Fruit fly (Drosophila melanogaster) whole organism, embryonic: ENCODE results near the gene nAChRalpha6.
A peak's percentile ranks its signal among the peaks of the same experiment; 100 is the strongest.

Source experiments
- Antp ChIP-seq: fragments of 200-800 bp; sonication (Bioruptor generic); optimal IDR thresholded peaks from 3 replicates; lab custom pipeline; 2016; ENCODE audit warnings: missing biosample characterization, missing genetic modification characterization
- Asciz ChIP-seq: fragments of 200-800 bp; sonication (Bioruptor generic); optimal IDR thresholded peaks from 2 replicates; lab custom pipeline; 2017; ENCODE audit warnings: missing biosample characterization, mild to moderate bottlenecking, missing genetic modification characterization, missing genetic modification reagents
- BtbVII ChIP-seq: fragments of 200-800 bp; sonication (Bioruptor generic); optimal IDR thresholded peaks from 3 replicates; lab custom pipeline; 2017; ENCODE audit warnings: missing biosample characterization, mild to moderate bottlenecking, missing genetic modification characterization
- CG1233 ChIP-seq: fragments of 200-800 bp; sonication (Bioruptor generic); optimal IDR thresholded peaks from 4 replicates; lab custom pipeline; 2018; ENCODE audit warnings: missing biosample characterization, mild to moderate bottlenecking, missing genetic modification characterization
- CG12659 ChIP-seq: fragments of 200-800 bp; sonication (Bioruptor generic); optimal IDR thresholded peaks from 3 replicates; lab custom pipeline; 2017; ENCODE audit warnings: mild to moderate bottlenecking, missing biosample characterization, missing genetic modification reagents, missing genetic modification characterization
- CG14014 ChIP-seq: fragments of 200-800 bp; sonication (Bioruptor generic); IDR thresholded peaks from 2 replicates; pipeline ENCODE4 v1.3.6; 2022; ENCODE audit warnings: missing biosample characterization, missing genetic modification characterization
- CG15269 ChIP-seq: fragments of 200-800 bp; sonication (Bioruptor generic); optimal IDR thresholded peaks from 2 replicates; lab custom pipeline; 2018; ENCODE audit warnings: missing biosample characterization, mild to moderate bottlenecking, missing genetic modification characterization, moderate library complexity
- CG16813 ChIP-seq: fragments of 200-800 bp; sonication (Bioruptor generic); IDR thresholded peaks from 3 replicates; pipeline ENCODE4 v1.3.6; 2022; ENCODE audit warnings: missing biosample characterization, missing genetic modification characterization; ENCODE audit not compliant: partially characterized antibody
- CG2199 ChIP-seq: fragments of 200-800 bp; sonication (Bioruptor generic); IDR thresholded peaks from 3 replicates; pipeline ENCODE4 v1.3.6; 2022; ENCODE audit warnings: missing biosample characterization, missing genetic modification characterization
- CG2202 ChIP-seq: fragments of 200-800 bp; sonication (Bioruptor generic); optimal IDR thresholded peaks from 2 replicates; lab custom pipeline; 2018; ENCODE audit warnings: missing biosample characterization, mild to moderate bottlenecking, missing genetic modification characterization
- CG2678 ChIP-seq: fragments of 200-800 bp; sonication (Bioruptor generic); optimal IDR thresholded peaks from 3 replicates; lab custom pipeline; 2019; ENCODE audit warnings: missing biosample characterization, mild to moderate bottlenecking, missing genetic modification characterization, moderate library complexity
- CG30020 ChIP-seq: fragments of 200-800 bp; optimal IDR thresholded peaks from 2 replicates; lab custom pipeline; 2019; ENCODE audit warnings: missing biosample characterization, mild to moderate bottlenecking, missing genetic modification characterization, moderate library complexity
- CG3163 ChIP-seq: fragments of 200-800 bp; sonication (Bioruptor generic); optimal IDR thresholded peaks from 3 replicates; lab custom pipeline; 2016; ENCODE audit warnings: missing biosample characterization, missing genetic modification characterization
- CG3281 ChIP-seq: fragments of 200-800 bp; sonication (Bioruptor generic); optimal IDR thresholded peaks from 3 replicates; lab custom pipeline; 2017; ENCODE audit warnings: missing biosample characterization, mild to moderate bottlenecking, missing genetic modification characterization
- CG3726 ChIP-seq: fragments of 200-800 bp; sonication (Bioruptor generic); IDR thresholded peaks from 3 replicates; pipeline ENCODE4, ENCODE4 v1.3.6; 2022; ENCODE audit warnings: missing biosample characterization, missing genetic modification characterization
- CG3995 ChIP-seq: fragments of 200-800 bp; sonication (Bioruptor generic); optimal IDR thresholded peaks from 3 replicates; lab custom pipeline; 2016; ENCODE audit warnings: missing biosample characterization, missing genetic modification characterization
- CG6813 ChIP-seq: fragments of 200-800 bp; sonication (Bioruptor generic); optimal IDR thresholded peaks from 2 replicates; lab custom pipeline; 2017; ENCODE audit warnings: missing biosample characterization, missing genetic modification characterization, mild to moderate bottlenecking, moderate library complexity, missing genetic modification reagents
- CG7372 ChIP-seq: fragments of 200-800 bp; sonication (Bioruptor generic); IDR thresholded peaks from 2 replicates; pipeline ENCODE4 v1.3.6; 2022; ENCODE audit warnings: missing biosample characterization, missing genetic modification characterization
- CG7556 ChIP-seq: fragments of 200-800 bp; sonication (Bioruptor generic); optimal IDR thresholded peaks from 2 replicates; lab custom pipeline; 2017; ENCODE audit warnings: missing biosample characterization, mild to moderate bottlenecking, missing genetic modification characterization
- CG7786 ChIP-seq: fragments of 200-800 bp; sonication (Bioruptor generic); optimal IDR thresholded peaks from 2 replicates; lab custom pipeline; 2016; ENCODE audit warnings: missing biosample characterization, missing genetic modification characterization
- CG8924 ChIP-seq: fragments of 200-800 bp; optimal IDR thresholded peaks from 3 replicates; lab custom pipeline; 2019; ENCODE audit warnings: missing biosample characterization, mild to moderate bottlenecking, missing genetic modification characterization, moderate library complexity
- E2f1 ChIP-seq: fragments of 200-800 bp; sonication (Bioruptor generic); IDR thresholded peaks from 2 replicates; pipeline ENCODE4 v1.3.6; 2022; ENCODE audit warnings: missing biosample characterization, missing genetic modification characterization
- E2f2 ChIP-seq: fragments of 200-800 bp; sonication (Bioruptor generic); IDR thresholded peaks from 2 replicates; pipeline ENCODE4 v1.3.6; 2022; ENCODE audit warnings: missing biosample characterization, missing genetic modification characterization
- Ets65A ChIP-seq: fragments of 200-800 bp; sonication (Bioruptor generic); peaks from one replicate; lab custom pipeline; 2016; ENCODE audit warnings: missing biosample characterization, missing genetic modification characterization
- Fer3 ChIP-seq: fragments of 200-800 bp; sonication (Bioruptor generic); optimal IDR thresholded peaks from 2 replicates; lab custom pipeline; 2018; ENCODE audit warnings: missing biosample characterization, mild to moderate bottlenecking, missing genetic modification characterization, moderate library complexity
- Hmx ChIP-seq: fragments of 200-800 bp; sonication (Bioruptor generic); optimal IDR thresholded peaks from 2 replicates; lab custom pipeline; 2016; ENCODE audit warnings: missing biosample characterization, missing genetic modification characterization
- NC2β ChIP-seq: fragments of 200-800 bp; sonication (Bioruptor generic); optimal IDR thresholded peaks from 2 replicates; lab custom pipeline; 2016; ENCODE audit warnings: missing biosample characterization, missing genetic modification characterization
- Neu2 ChIP-seq: fragments of 200-800 bp; sonication (Bioruptor generic); optimal IDR thresholded peaks from 3 replicates; lab custom pipeline; 2016; ENCODE audit warnings: missing biosample characterization, missing genetic modification characterization, borderline replicate concordance
- Ssrp ChIP-seq: fragments of 200-800 bp; sonication (Bioruptor generic); optimal IDR thresholded peaks from 2 replicates; lab custom pipeline; 2018; ENCODE audit warnings: missing biosample characterization, mild to moderate bottlenecking, missing genetic modification characterization, moderate library complexity
- TFAM ChIP-seq: fragments of 200-800 bp; sonication (Bioruptor generic); optimal IDR thresholded peaks from 2 replicates; lab custom pipeline; 2017; ENCODE audit warnings: missing biosample characterization, missing genetic modification characterization, inconsistent platforms
- al ChIP-seq: fragments of 200-800 bp; sonication (Bioruptor generic); IDR thresholded peaks from 2 replicates; pipeline ENCODE4 v1.3.6; 2022; ENCODE audit warnings: missing biosample characterization, missing genetic modification characterization
- ara ChIP-seq: fragments of 200-800 bp; sonication (Bioruptor generic); IDR thresholded peaks from 2 replicates; pipeline ENCODE4 v1.3.6; 2022; ENCODE audit warnings: missing biosample characterization, missing genetic modification characterization
- bowl ChIP-seq: fragments of 200-800 bp; sonication (Bioruptor generic); IDR thresholded peaks from 2 replicates; pipeline ENCODE4 v1.3.6; 2022; ENCODE audit warnings: missing biosample characterization, missing genetic modification characterization
- chinmo ChIP-seq: fragments of 200-800 bp; sonication (Bioruptor generic); IDR thresholded peaks from 4 replicates; pipeline ENCODE4 v1.3.6; 2022; ENCODE audit warnings: missing biosample characterization, missing genetic modification characterization; ENCODE audit not compliant: partially characterized antibody
- chm ChIP-seq: fragments of 200-800 bp; sonication (Bioruptor generic); IDR thresholded peaks from 2 replicates; pipeline ENCODE4 v1.3.6; 2022; ENCODE audit warnings: missing biosample characterization, missing genetic modification characterization
- dimm ChIP-seq: fragments of 200-800 bp; sonication (Bioruptor generic); IDR thresholded peaks from 2 replicates; pipeline ENCODE4 v1.3.6; 2022; ENCODE audit warnings: missing biosample characterization, missing genetic modification characterization
- dmrt11E ChIP-seq: fragments of 200-800 bp; sonication (Bioruptor generic); optimal IDR thresholded peaks from 3 replicates; lab custom pipeline; 2018; ENCODE audit warnings: missing biosample characterization, mild to moderate bottlenecking, missing genetic modification characterization, moderate library complexity
- emc ChIP-seq: fragments of 200-800 bp; sonication (Bioruptor generic); optimal IDR thresholded peaks from 2 replicates; lab custom pipeline; 2016; ENCODE audit warnings: missing biosample characterization, missing genetic modification characterization
- h ChIP-seq: fragments of >200 bp; optimal IDR thresholded peaks from 2 replicates; lab custom pipeline; 2017
- ham ChIP-seq: fragments of 200-800 bp; sonication (Bioruptor generic); IDR thresholded peaks from 2 replicates; pipeline ENCODE4 v1.3.6; 2022; ENCODE audit warnings: missing biosample characterization, missing genetic modification characterization
- kah ChIP-seq: fragments of 200-800 bp; sonication (Bioruptor generic); optimal IDR thresholded peaks from 2 replicates; lab custom pipeline; 2018; ENCODE audit warnings: missing biosample characterization, mild to moderate bottlenecking, missing genetic modification characterization
- ken ChIP-seq: fragments of 200-800 bp; sonication (Bioruptor generic); IDR thresholded peaks from 3 replicates; pipeline ENCODE4 v1.3.6; 2022; ENCODE audit warnings: missing biosample characterization, missing genetic modification characterization
- kni ChIP-seq: fragments of 200-800 bp; sonication (Bioruptor generic); optimal IDR thresholded peaks from 3 replicates; lab custom pipeline; 2017; ENCODE audit warnings: mild to moderate bottlenecking, missing biosample characterization, missing genetic modification reagents, missing genetic modification characterization
- knrl ChIP-seq: fragments of 200-800 bp; sonication (Bioruptor generic); IDR thresholded peaks from 3 replicates; pipeline ENCODE4 v1.3.6; 2022; ENCODE audit warnings: missing biosample characterization, missing genetic modification characterization; ENCODE audit not compliant: partially characterized antibody
- sens-2 ChIP-seq: fragments of 200-800 bp; sonication (Bioruptor generic); IDR thresholded peaks from 2 replicates; pipeline ENCODE4 v1.3.6; 2022; ENCODE audit warnings: missing biosample characterization, missing genetic modification characterization
- sima ChIP-seq: fragments of 200-800 bp; sonication (Bioruptor generic); optimal IDR thresholded peaks from 2 replicates; lab custom pipeline; 2016; ENCODE audit warnings: missing biosample characterization, missing genetic modification characterization
- sisA ChIP-seq: fragments of 200-800 bp; sonication (Bioruptor generic); IDR thresholded peaks from 2 replicates; pipeline ENCODE4 v1.3.6; 2022; ENCODE audit warnings: missing biosample characterization, missing genetic modification characterization
- sob ChIP-seq: fragments of 200-800 bp; sonication (Bioruptor generic); IDR thresholded peaks from 2 replicates; pipeline ENCODE4 v1.3.6; 2022; ENCODE audit warnings: missing biosample characterization, missing genetic modification characterization
- sr ChIP-seq: fragments of 200-800 bp; sonication (Bioruptor generic); IDR thresholded peaks from 3 replicates; pipeline ENCODE4 v1.3.6; 2022; ENCODE audit warnings: missing biosample characterization, missing genetic modification characterization
- stwl ChIP-seq: fragments of 200-800 bp; sonication (Bioruptor generic); optimal IDR thresholded peaks from 3 replicates; lab custom pipeline; 2018; ENCODE audit warnings: missing biosample characterization, mild to moderate bottlenecking, missing genetic modification characterization, moderate library complexity
- tup ChIP-seq: fragments of 200-800 bp; sonication (Bioruptor generic); optimal IDR thresholded peaks from 2 replicates; lab custom pipeline; 2016; ENCODE audit warnings: missing biosample characterization, mild to moderate bottlenecking, missing genetic modification characterization, moderate library complexity
- twi ChIP-seq: fragments of 200-800 bp; optimal IDR thresholded peaks from 2 replicates; lab custom pipeline; 2019; ENCODE audit warnings: missing biosample characterization, mild to moderate bottlenecking, missing genetic modification characterization, moderate library complexity
- wek ChIP-seq: fragments of 200-800 bp; sonication (Bioruptor generic); optimal IDR thresholded peaks from 3 replicates; lab custom pipeline; 2018; ENCODE audit warnings: missing biosample characterization, mild to moderate bottlenecking, missing genetic modification characterization, moderate library complexity

Gene nAChRalpha6

dm6 chr2L:9887856-9888269, 1.8 kb upstream of the nAChRalpha6 start, which contains the start of gene Fkbp59 (continued):
- TF ChIP-seq stwl (tag; lab: Kevin White, UChicago) (peak; percentile 73), tup (GFP tag; lab: Kevin White, UChicago) (no peak), ken (GFP tag; lab: Robert Waterston, UW) (no peak), CG1233 (no peak), ham (no peak), Asciz (GFP tag; lab: Kevin White, UChicago) (no peak), CG16813 (peak; percentile 55), BtbVII (no peak), kni (no peak), Ssrp (tag; lab: Kevin White, UChicago) (no peak), CG7786 (no peak), TFAM (no peak), E2f2 (GFP tag; lab: Robert Waterston, UW) (peak; percentile 54), CG12659 (GFP tag; lab: Kevin White, UChicago) (peak; percentile 37), Neu2 (no peak), wek (GFP tag; lab: Kevin White, UChicago) (no peak), chinmo (0 out of 4 replicates have a peak, but pooled peaks have one; percentile 46), CG30020 (tag; lab: Kevin White, UChicago) (no peak), knrl (peak; percentile 77), kah (GFP tag; lab: Kevin White, UChicago) (no peak), Fer3 (tag; lab: Kevin White, UChicago) (no peak), CG14014 (no peak), ara (GFP tag; lab: Robert Waterston, UW) (no peak), CG2202 (tag; lab: Kevin White, UChicago) (no peak), chm (GFP tag; lab: Robert Waterston, UW) (no peak), CG7556 (GFP tag; lab: Kevin White, UChicago) (no peak), CG2678 (tag; lab: Kevin White, UChicago) (no peak), emc (no peak), CG3281 (GFP tag; lab: Kevin White, UChicago) (no peak), CG3726 (GFP tag; lab: Robert Waterston, UW) (no peak), CG3995 (GFP tag; lab: Kevin White, UChicago) (no peak), sob (GFP tag; lab: Robert Waterston, UW) (no peak), bowl (GFP tag; lab: Robert Waterston, UW) (no peak), CG3163 (no peak), dimm (GFP tag; lab: Robert Waterston, UW) (no peak), sisA (no peak), sens-2 (GFP tag; lab: Robert Waterston, UW) (no peak), CG15269 (no peak), Hmx (GFP tag; lab: Kevin White, UChicago) (no peak), CG7372 (GFP tag; lab: Robert Waterston, UW) (0 out of 2 replicates have a peak, but pooled peaks have one; percentile 10), al (GFP tag; lab: Robert Waterston, UW) (no peak), CG6813 (GFP tag; lab: Kevin White, UChicago) (no peak), Ets65A (GFP tag; lab: Kevin White, UChicago) (no peak), CG8924 (tag; lab: Kevin White, UChicago) (no peak), E2f1 (GFP tag; lab: Robert Waterston, UW) (no peak), sr (GFP tag; lab: Robert Waterston, UW) (no peak), NC2β (GFP tag; lab: Kevin White, UChicago) (no peak), dmrt11E (tag; lab: Kevin White, UChicago) (no peak), Antp (GFP tag; lab: Kevin White, UChicago) (no peak), twi (tag; lab: Kevin White, UChicago) (no peak), sima (GFP tag; lab: Kevin White, UChicago) (no peak), h (lab: Kevin White, UChicago) (no peak), CG2199 (GFP tag; lab: Robert Waterston, UW) (no peak)
